Worm (Caenorhabditis elegans) whole organism, midembryonic: Measurements from ENCODE around the gene Y57E12B.10.

Experiments
- T22C8.4 ChIP-seq: fragments of 200-800 bp; sonication (Bioruptor generic); IDR thresholded peaks from 2 replicates; pipeline ENCODE4 v1.3.6; 2022; ENCODE audit warnings: missing genetic modification characterization, missing compliant biosample characterization
- cog-1 ChIP-seq: sonication (generic microtip); optimal IDR thresholded peaks from 2 replicates; lab custom pipeline; 2016; ENCODE audit warnings: missing genetic modification characterization, missing compliant biosample characterization
- flt-1 ChIP-seq: fragments of 200-800 bp; sonication (Bioruptor generic); IDR thresholded peaks from 2 replicates; pipeline ENCODE4 v1.3.6; 2022; ENCODE audit warnings: missing genetic modification characterization, missing compliant biosample characterization
- klf-2 ChIP-seq: fragments of 200-800 bp; sonication (Bioruptor generic); conservative IDR thresholded peaks from 2 replicates; pipeline ENCODE4 v1.3.6; 2022; ENCODE audit warnings: missing genetic modification reagents, missing genetic modification characterization, missing compliant biosample characterization
- med-1 ChIP-seq: sonication (generic microtip); optimal IDR thresholded peaks from 2 replicates; lab custom pipeline; 2017; ENCODE audit warnings: missing genetic modification characterization, mild to moderate bottlenecking, missing compliant biosample characterization, antibody characterized with exemption, missing genetic modification reagents; ENCODE audit not compliant: insufficient read depth
- ref-1 ChIP-seq: fragments of 200-800 bp; sonication (Bioruptor generic); conservative IDR thresholded peaks from 2 replicates; pipeline ENCODE4 v1.3.6; 2022; ENCODE audit warnings: missing genetic modification reagents, missing genetic modification characterization, missing compliant biosample characterization
- tab-1 ChIP-seq: fragments of 200-800 bp; sonication (Bioruptor generic); IDR thresholded peaks from 2 replicates; pipeline ENCODE4 v1.3.6; 2022; ENCODE audit warnings: missing genetic modification characterization, missing compliant biosample characterization
- ztf-23 ChIP-seq: fragments of 200-800 bp; sonication (Bioruptor generic); IDR thresholded peaks from 2 replicates; pipeline ENCODE4 v1.3.6; 2022; ENCODE audit warnings: missing genetic modification reagents, missing genetic modification characterization, missing compliant biosample characterization
- ztf-29 ChIP-seq: fragments of 200-800 bp; sonication (Bioruptor generic); IDR thresholded peaks from 2 replicates; pipeline ENCODE4 v1.3.6; 2022; ENCODE audit warnings: missing genetic modification reagents, missing genetic modification characterization, missing compliant biosample characterization

The Y57E12B.10 gene

DNA sequence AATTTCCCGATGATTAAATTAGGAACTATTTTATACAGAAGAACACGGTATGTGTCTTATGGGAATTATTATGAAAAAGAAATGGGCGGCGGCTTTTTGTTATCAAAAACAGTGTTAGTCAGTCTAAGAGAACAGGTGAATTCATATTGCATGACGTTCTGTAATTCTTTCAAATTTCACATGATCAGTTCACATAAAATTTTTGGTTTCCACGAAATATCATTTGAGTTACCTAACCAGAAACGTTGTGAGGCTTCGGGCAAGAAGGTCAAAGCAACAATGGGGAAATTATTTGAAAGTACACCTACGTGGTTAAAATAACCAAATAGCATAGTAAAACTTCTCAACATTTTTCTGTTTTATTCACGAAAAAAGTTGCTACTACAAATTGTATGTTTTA is at the start of gene Y57E12B.10:
Gene Y57E12B.10, minus strand, starts transcription at position 101 of the 400 bp plus-strand sequence.
- TF ChIP-seq tab-1 (GFP tag; lab: Robert Waterston, UW) (no peak), ztf-29 (GFP tag; lab: Robert Waterston, UW) (no peak), klf-2 (GFP tag; lab: Robert Waterston, UW) (no peak), flt-1 (GFP tag; lab: Robert Waterston, UW) (no peak), med-1 (no peak), ref-1 (GFP tag; lab: Robert Waterston, UW) (no peak), ztf-23 (GFP tag; lab: Robert Waterston, UW) (no peak), T22C8.4 (GFP tag; lab: Robert Waterston, UW) (no peak), cog-1 (tag; lab: Kevin White, UChicago) (no peak)

DNA sequence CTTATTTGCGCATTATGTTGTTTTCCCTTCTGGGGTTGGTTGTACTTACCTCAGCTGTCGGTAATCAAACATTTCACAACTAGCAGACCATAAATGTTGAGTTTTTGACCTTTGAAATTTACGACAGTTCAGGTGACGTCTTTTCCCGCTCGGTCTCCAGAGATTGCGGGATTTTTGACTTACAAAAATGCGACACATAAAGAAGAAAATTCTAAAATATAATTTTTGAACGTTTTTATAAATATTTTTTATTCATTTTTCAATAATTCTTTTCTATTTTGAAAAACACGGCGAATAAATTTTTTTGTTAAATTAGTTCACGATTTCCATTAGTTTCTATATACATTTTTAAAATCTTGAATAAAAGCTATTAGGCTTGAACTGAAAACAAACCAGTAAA is 47.0 kb upstream of the Y57E12B.10 start, which contains the start of gene nhr-161:
Gene nhr-161, minus strand, starts transcription at position 101 of the 400 bp plus-strand sequence.
- TF ChIP-seq T22C8.4 (GFP tag; lab: Robert Waterston, UW) (no peak), tab-1 (GFP tag; lab: Robert Waterston, UW) (no peak), ztf-29 (GFP tag; lab: Robert Waterston, UW) (no peak), cog-1 (tag; lab: Kevin White, UChicago) (no peak), ref-1 (GFP tag; lab: Robert Waterston, UW) (no peak), flt-1 (GFP tag; lab: Robert Waterston, UW) (no peak), med-1 (no peak), klf-2 (GFP tag; lab: Robert Waterston, UW) (no peak), ztf-23 (GFP tag; lab: Robert Waterston, UW) (no peak)

DNA sequence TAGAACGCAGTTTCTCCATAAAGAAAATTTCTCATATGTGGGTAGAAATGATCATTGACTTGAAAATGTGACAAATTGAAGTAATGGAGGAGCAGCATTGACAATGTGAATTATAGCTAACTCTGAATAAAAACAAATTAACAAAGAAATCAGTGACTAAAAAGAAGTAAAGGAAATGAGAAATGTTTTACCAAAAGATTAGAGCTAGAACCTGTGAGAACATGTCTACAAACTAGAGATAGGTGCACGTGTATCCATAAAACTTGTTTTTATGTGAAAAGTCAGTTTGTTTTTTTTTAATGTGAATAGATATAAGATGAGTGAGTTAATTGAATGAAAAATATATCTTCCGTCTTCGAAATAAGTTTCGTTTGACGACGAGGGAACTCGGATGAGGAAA is 43.2 kb upstream of the Y57E12B.10 start, which contains the start of gene sre-12:
Gene sre-12, minus strand, starts transcription at position 101 of the 400 bp plus-strand sequence.
- TF ChIP-seq flt-1 (GFP tag; lab: Robert Waterston, UW) = no peak
- no peak for TF ChIP-seq ref-1 (GFP tag; lab: Robert Waterston, UW)
- TF ChIP-seq klf-2 (GFP tag; lab: Robert Waterston, UW) = no peak
- TF ChIP-seq med-1 = no peak
- TF ChIP-seq ztf-29 (GFP tag; lab: Robert Waterston, UW) = no peak
- no peak for TF ChIP-seq ztf-23 (GFP tag; lab: Robert Waterston, UW)
- TF ChIP-seq tab-1 (GFP tag; lab: Robert Waterston, UW) = no peak
- TF ChIP-seq cog-1 (tag; lab: Kevin White, UChicago) = no peak
- no peak for TF ChIP-seq T22C8.4 (GFP tag; lab: Robert Waterston, UW)

DNA sequence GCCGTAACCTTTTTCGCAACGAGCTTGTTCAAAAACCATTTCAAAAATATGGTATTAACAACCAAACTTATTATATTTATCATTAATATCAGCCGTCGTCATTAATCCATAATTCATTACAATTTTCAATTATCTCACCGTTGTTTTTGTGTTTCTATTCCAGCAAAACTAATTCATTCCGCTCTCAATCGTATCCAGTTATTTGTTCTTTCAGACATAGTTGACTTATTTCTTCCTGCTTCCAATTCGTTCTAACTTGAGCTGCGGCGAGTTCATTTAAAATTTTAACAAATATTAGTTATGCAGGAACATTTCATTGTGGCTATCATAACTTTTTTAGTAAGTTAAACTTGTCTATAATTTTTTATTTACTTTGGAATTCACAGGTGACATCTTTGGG is 40.3 kb upstream of the Y57E12B.10 start, which contains the start of gene srx-16:
Gene srx-16, plus strand, starts transcription at position 301 of the 400 bp plus-strand sequence.
- TF ChIP-seq tab-1 (GFP tag; lab: Robert Waterston, UW) (no peak), cog-1 (tag; lab: Kevin White, UChicago) (no peak), ref-1 (GFP tag; lab: Robert Waterston, UW) (no peak), ztf-23 (GFP tag; lab: Robert Waterston, UW) (no peak), T22C8.4 (GFP tag; lab: Robert Waterston, UW) (no peak), ztf-29 (GFP tag; lab: Robert Waterston, UW) (no peak), flt-1 (GFP tag; lab: Robert Waterston, UW) (no peak), klf-2 (GFP tag; lab: Robert Waterston, UW) (no peak), med-1 (no peak)

DNA sequence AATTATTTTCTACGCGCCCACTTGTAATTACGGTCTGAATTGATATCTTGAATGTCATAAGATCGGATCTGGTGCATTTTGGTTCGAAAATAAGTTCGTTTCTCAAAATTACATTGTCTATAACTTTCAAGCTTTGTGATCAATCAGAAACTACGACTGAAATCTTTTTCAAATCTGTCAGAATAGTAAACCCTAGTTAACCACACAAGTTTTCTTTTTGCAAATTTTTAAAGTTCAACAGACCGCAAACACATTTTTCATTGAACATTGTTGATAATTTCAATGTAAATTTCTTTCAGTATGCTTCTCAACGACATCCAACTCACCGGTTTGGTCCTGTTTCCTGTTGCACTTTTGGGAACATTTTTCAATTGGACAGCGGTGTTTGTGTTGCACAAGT is 35.8 kb upstream of the Y57E12B.10 start, which contains the start of gene srx-59:
Gene srx-59, plus strand, starts transcription at position 301 of the 400 bp plus-strand sequence.
- TF ChIP-seq flt-1 (GFP tag; lab: Robert Waterston, UW) (no peak), ztf-23 (GFP tag; lab: Robert Waterston, UW) (no peak), cog-1 (tag; lab: Kevin White, UChicago) (no peak), klf-2 (GFP tag; lab: Robert Waterston, UW) (no peak), ztf-29 (GFP tag; lab: Robert Waterston, UW) (no peak), med-1 (no peak), T22C8.4 (GFP tag; lab: Robert Waterston, UW) (no peak), ref-1 (GFP tag; lab: Robert Waterston, UW) (no peak), tab-1 (GFP tag; lab: Robert Waterston, UW) (no peak)

DNA sequence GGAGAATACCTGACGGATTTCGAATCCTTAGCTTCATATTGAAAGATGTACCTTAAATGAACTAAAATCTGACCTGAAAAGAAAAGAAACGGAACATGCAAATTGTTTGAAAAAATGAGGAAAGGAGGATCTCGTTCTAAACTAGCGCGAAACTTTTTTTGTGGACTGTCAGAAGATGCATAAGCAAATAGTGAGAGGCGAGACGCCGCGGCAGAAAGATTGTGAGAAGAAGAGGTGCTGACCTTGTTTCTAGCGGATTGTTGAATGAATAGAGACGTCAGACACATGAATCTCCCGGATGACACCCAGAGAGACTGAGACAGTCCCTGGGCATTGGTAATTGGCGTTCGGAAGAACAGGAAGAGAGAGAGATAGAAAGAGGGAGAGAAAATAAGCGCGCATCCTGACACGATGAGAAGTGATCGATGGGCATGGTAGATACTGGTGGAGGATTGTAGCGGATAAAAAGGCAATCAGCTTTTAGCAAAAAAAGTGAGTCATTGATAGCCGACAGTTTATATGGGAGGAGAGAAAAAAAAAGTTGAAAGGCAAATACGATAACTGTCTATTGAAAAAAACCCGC is 34.3 kb upstream of the Y57E12B.10 start, which contains the start of gene ptr-15:
Gene ptr-15, minus strand, starts transcription at position 51 of the 583 bp plus-strand sequence.
- no peak for TF ChIP-seq ztf-29 (GFP tag; lab: Robert Waterston, UW)
- TF ChIP-seq tab-1 (GFP tag; lab: Robert Waterston, UW) = no peak
- TF ChIP-seq klf-2 (GFP tag; lab: Robert Waterston, UW) = no peak
- TF ChIP-seq cog-1 (tag; lab: Kevin White, UChicago) = no peak
- no peak for TF ChIP-seq ref-1 (GFP tag; lab: Robert Waterston, UW)
- no peak for TF ChIP-seq med-1
- TF ChIP-seq T22C8.4 (GFP tag; lab: Robert Waterston, UW) = no peak
- no peak for TF ChIP-seq flt-1 (GFP tag; lab: Robert Waterston, UW)
- TF ChIP-seq ztf-23 (GFP tag; lab: Robert Waterston, UW) = no peak

DNA sequence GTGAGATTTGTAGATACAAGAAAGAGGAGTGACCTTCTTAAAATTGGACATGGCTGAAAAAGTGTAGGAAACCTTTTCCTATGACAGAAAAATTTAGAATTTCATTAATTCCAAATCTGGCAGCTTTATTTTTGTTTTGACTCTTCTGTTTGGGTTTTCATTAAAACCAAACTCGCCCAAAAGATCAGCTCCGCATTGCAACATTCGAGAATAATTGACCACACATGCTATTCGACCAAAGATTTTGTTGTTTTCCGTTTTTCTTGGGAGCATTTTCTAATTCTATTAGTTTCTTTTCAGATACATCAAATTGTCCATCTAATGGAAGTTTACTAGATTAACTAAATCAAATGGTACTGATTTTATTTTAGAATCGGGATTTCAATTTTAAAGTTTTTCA is 20.5 kb upstream of the Y57E12B.10 start, which contains the start of gene mec-1:
Gene mec-1, plus strand, starts transcription at position 301 of the 400 bp plus-strand sequence.
- no peak for TF ChIP-seq flt-1 (GFP tag; lab: Robert Waterston, UW)
- TF ChIP-seq T22C8.4 (GFP tag; lab: Robert Waterston, UW) = no peak
- no peak for TF ChIP-seq ztf-23 (GFP tag; lab: Robert Waterston, UW)
- TF ChIP-seq ref-1 (GFP tag; lab: Robert Waterston, UW) = no peak
- no peak for TF ChIP-seq med-1
- no peak for TF ChIP-seq klf-2 (GFP tag; lab: Robert Waterston, UW)
- no peak for TF ChIP-seq cog-1 (tag; lab: Kevin White, UChicago)
- TF ChIP-seq ztf-29 (GFP tag; lab: Robert Waterston, UW) = no peak
- TF ChIP-seq tab-1 (GFP tag; lab: Robert Waterston, UW) = no peak

DNA sequence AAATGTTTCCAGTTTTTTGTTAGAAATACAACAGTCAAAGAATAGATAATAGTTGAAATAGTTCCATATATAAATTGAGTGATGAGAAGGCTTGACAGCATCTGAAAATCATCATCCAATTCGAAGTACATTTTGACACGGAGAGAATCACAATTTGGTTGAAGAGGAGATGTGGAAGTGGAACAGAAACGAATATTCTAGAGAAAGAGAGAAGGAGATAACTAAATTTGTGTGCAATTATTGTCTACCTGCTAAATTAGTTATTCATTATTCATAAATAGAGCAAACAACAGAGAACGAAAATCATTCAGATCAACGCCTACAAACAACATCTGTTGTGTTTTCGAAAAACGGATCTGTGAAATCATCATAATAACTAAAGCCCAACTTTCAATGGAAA is 18.0 kb upstream of the Y57E12B.10 start, which contains the start of gene srg-31:
Gene srg-31, minus strand, starts transcription at position 101 of the 400 bp plus-strand sequence.
- no peak for TF ChIP-seq med-1
- TF ChIP-seq ztf-23 (GFP tag; lab: Robert Waterston, UW) = no peak
- TF ChIP-seq klf-2 (GFP tag; lab: Robert Waterston, UW) = no peak
- no peak for TF ChIP-seq ref-1 (GFP tag; lab: Robert Waterston, UW)
- no peak for TF ChIP-seq tab-1 (GFP tag; lab: Robert Waterston, UW)
- TF ChIP-seq T22C8.4 (GFP tag; lab: Robert Waterston, UW) = no peak
- no peak for TF ChIP-seq flt-1 (GFP tag; lab: Robert Waterston, UW)
